Fruit fly (Drosophila melanogaster) whole organism, wandering third instar larva: Measurements from ENCODE around the gene CG17078.

ENCODE experiments used
- CG9705 ChIP-seq: fragments of 200-800 bp; sonication (Bioruptor generic); optimal IDR thresholded peaks from 2 replicates; lab custom pipeline; 2018; ENCODE audit warnings: missing biosample characterization, mild to moderate bottlenecking, missing genetic modification characterization
- Dfd ChIP-seq: fragments of >200 bp; optimal IDR thresholded peaks from 2 replicates; lab custom pipeline; 2017; ENCODE audit warnings: missing biosample characterization, missing genetic modification characterization
- HLH106 ChIP-seq: fragments of 200-800 bp; optimal IDR thresholded peaks from 3 replicates; lab custom pipeline; 2019; ENCODE audit warnings: missing biosample characterization, mild to moderate bottlenecking, missing genetic modification characterization, moderate library complexity
- Hr78 ChIP-seq: fragments of >200 bp; optimal IDR thresholded peaks from 2 replicates; lab custom pipeline; 2017; ENCODE audit warnings: missing biosample characterization, missing genetic modification characterization
- dl ChIP-seq, 2 experiments: fragments of 175-275, 200-275 bp in 1 of 2; fragments of 200-275 bp in 1 of 2; sonication (Bioruptor generic); optimal IDR thresholded peaks; lab custom pipeline; 2018; ENCODE audit warnings: mild to moderate bottlenecking in 2 of 2, missing biosample characterization in 2 of 2, missing genetic modification characterization in 2 of 2, moderate library complexity in 2 of 2; ENCODE audit not compliant: partially characterized antibody in 2 of 2, insufficient read depth in 1 of 2
- dmrt93B ChIP-seq: fragments of 200-800 bp; sonication (Bioruptor generic); optimal IDR thresholded peaks from 2 replicates; lab custom pipeline; 2018; ENCODE audit warnings: missing biosample characterization, mild to moderate bottlenecking, missing genetic modification characterization
- h ChIP-seq: fragments of 200-800 bp; sonication (Bioruptor generic); optimal IDR thresholded peaks from 3 replicates; lab custom pipeline; 2016; ENCODE audit warnings: missing biosample characterization, mild to moderate bottlenecking, missing genetic modification characterization
- sv ChIP-seq: fragments of 200-800 bp; sonication (Bioruptor generic); optimal IDR thresholded peaks from 3 replicates; lab custom pipeline; 2016; ENCODE audit warnings: missing biosample characterization, missing genetic modification characterization

DNA sequence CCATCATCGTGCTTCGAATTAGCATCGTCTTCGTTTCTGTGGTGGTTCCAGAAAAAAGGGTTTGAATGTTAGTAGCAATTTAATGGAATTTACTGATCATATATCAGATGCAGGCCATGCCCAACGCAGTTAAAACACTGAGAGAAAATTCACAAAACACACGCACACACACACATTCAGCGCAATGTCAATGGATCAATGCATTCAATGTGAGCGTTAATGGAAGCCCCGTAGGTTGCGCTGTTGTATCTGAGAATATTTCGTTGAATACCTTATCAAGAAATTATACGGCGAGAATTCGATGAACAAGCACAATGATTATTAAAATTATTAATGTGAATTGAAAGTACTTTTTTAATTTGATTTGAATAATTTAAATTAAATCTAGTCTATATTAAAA, 49.8 kb downstream of the CG17078 start:
- no peak for TF ChIP-seq dl (GFP tag; optimal IDR thresholded peaks at IDR 0.05; lab: Kevin White, UChicago; ENCODE audit: insufficient read depth in 1 of 2, partially characterized antibody in 2 of 2)
- TF ChIP-seq sv, result no peak
- TF ChIP-seq h (GFP tag; lab: Kevin White, UChicago), result no peak
- TF ChIP-seq CG9705 (GFP tag; lab: Kevin White, UChicago), result no peak
- TF ChIP-seq Dfd (GFP tag; lab: Kevin White, UChicago), result no peak
- no peak for TF ChIP-seq dmrt93B (GFP tag; lab: Kevin White, UChicago)
- TF ChIP-seq Hr78 (GFP tag; lab: Kevin White, UChicago), result no peak
- TF ChIP-seq HLH106 (tag; lab: Kevin White, UChicago), result no peak
